Worm (Caenorhabditis elegans) whole organism, early embryonic: ENCODE measurements around the gene C53A5.17.

Source experiments
- F13C5.2 ChIP-seq: sonication (generic microtip); optimal IDR thresholded peaks from 2 replicates; lab custom pipeline; 2017; ENCODE audit warnings: mild to moderate bottlenecking, missing genetic modification characterization, inconsistent platforms, missing compliant biosample characterization
- ama-1 ChIP-seq: fragments of 150-350 bp; optimal IDR thresholded peaks from 2 replicates; lab custom pipeline; 2014
- ceh-13 ChIP-seq: fragments of 200-800 bp; sonication (Bioruptor generic); optimal IDR thresholded peaks from 2 replicates; lab custom pipeline; 2018; ENCODE audit warnings: mild to moderate bottlenecking, missing genetic modification characterization, missing compliant biosample characterization
- ceh-36 ChIP-seq: sonication (generic microtip); optimal IDR thresholded peaks from 2 replicates; lab custom pipeline; 2016; ENCODE audit warnings: missing genetic modification characterization, inconsistent platforms, missing compliant biosample characterization
- ets-7 ChIP-seq: sonication (generic microtip); optimal IDR thresholded peaks from 2 replicates; lab custom pipeline; 2016; ENCODE audit warnings: missing genotype, missing genetic modification characterization, missing compliant biosample characterization
- hmg-4 ChIP-seq: fragments of 200-800 bp; sonication (Bioruptor generic); optimal IDR thresholded peaks from 2 replicates; lab custom pipeline; 2018; ENCODE audit warnings: mild to moderate bottlenecking, missing genetic modification characterization, missing compliant biosample characterization
- hnd-1 ChIP-seq: sonication (generic microtip); optimal IDR thresholded peaks from 2 replicates; lab custom pipeline; 2016; ENCODE audit warnings: missing genetic modification characterization, missing compliant biosample characterization
- pes-1 ChIP-seq: fragments of 200-800 bp; sonication (Bioruptor generic); IDR thresholded peaks from 2 replicates; pipeline ENCODE4 v1.3.6; 2022; ENCODE audit warnings: missing genetic modification reagents, missing genetic modification characterization, missing compliant biosample characterization
- sea-1 ChIP-seq: fragments of 200-800 bp; sonication (Bioruptor generic); conservative IDR thresholded peaks from 2 replicates; pipeline ENCODE4 v1.3.6; 2022; ENCODE audit warnings: missing genetic modification characterization, missing compliant biosample characterization

DNA sequence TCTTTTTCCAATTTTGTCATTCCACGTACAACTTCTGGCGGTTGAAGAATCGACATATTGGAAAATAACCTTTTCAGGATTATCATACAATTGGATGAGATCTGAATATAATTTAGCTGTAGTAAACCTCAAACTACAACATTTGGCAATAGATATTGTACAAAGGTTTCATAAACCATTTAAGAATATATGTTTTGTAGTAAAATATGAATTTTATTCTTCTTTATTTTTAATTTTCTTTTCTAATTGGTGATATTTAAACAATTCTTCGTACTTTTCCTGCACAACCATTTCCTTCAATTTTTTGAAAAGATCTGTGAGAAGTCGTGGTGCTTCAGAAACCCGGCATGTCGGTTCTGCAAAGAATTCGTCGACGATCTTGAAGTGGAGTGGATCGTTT, at the start of gene C53A5.17:
- TF ChIP-seq hmg-4 (GFP tag; lab: Kevin White, UChicago) (no peak), ceh-13 (GFP tag; lab: Kevin White, UChicago) (no peak), ets-7 (no peak), ama-1 (lab: Kevin White, UChicago) (no peak), pes-1 (no peak), sea-1 (GFP tag; lab: Robert Waterston, UW) (no peak), ceh-36 (tag; lab: Kevin White, UChicago) (no peak), hnd-1 (tag; lab: Kevin White, UChicago) (no peak), F13C5.2 (tag; lab: Kevin White, UChicago) (no peak)
